Fruit fly (Drosophila melanogaster) whole organism, prepupa: ENCODE results near the gene Tango10.

Experiments used
- Blimp-1 ChIP-seq: fragments of 200-800 bp; sonication (Bioruptor generic); optimal IDR thresholded peaks from 3 replicates; lab custom pipeline; 2017; ENCODE audit warnings: missing biosample characterization, missing genetic modification characterization, mild to moderate bottlenecking, moderate library complexity, missing genetic modification reagents
- CG10631 ChIP-seq: fragments of 200-800 bp; sonication (Bioruptor generic); optimal IDR thresholded peaks from 2 replicates; lab custom pipeline; 2016; ENCODE audit warnings: missing biosample characterization, missing genetic modification characterization
- CG11762 ChIP-seq: fragments of 200-800 bp; sonication (Bioruptor generic); optimal IDR thresholded peaks from 3 replicates; lab custom pipeline; 2016; ENCODE audit warnings: missing biosample characterization, missing genetic modification characterization; ENCODE audit not compliant: insufficient read depth
- CG11902 ChIP-seq: fragments of 200-800 bp; sonication (Bioruptor generic); optimal IDR thresholded peaks from 3 replicates; lab custom pipeline; 2016; ENCODE audit warnings: missing biosample characterization, missing genetic modification characterization
- CG15336 ChIP-seq: fragments of 200-800 bp; sonication (Bioruptor generic); IDR thresholded peaks from 2 replicates; pipeline ENCODE4 v1.3.6; 2022; ENCODE audit warnings: missing biosample characterization, missing genetic modification characterization
- CG1621 ChIP-seq: fragments of 200-800 bp; sonication (Bioruptor generic); optimal IDR thresholded peaks from 3 replicates; lab custom pipeline; 2018; ENCODE audit warnings: missing biosample characterization, mild to moderate bottlenecking, missing genetic modification characterization
- CG3032 ChIP-seq: fragments of 200-800 bp; optimal IDR thresholded peaks from 2 replicates; lab custom pipeline; 2019; ENCODE audit warnings: missing biosample characterization, mild to moderate bottlenecking, missing genetic modification characterization, moderate library complexity
- CG31627 ChIP-seq: fragments of 200-800 bp; sonication (Bioruptor generic); optimal IDR thresholded peaks from 3 replicates; lab custom pipeline; 2016; ENCODE audit warnings: missing biosample characterization, missing genetic modification characterization
- CG3919 ChIP-seq: fragments of 200-800 bp; sonication (Bioruptor generic); optimal IDR thresholded peaks from 3 replicates; lab custom pipeline; 2016; ENCODE audit warnings: missing biosample characterization, missing genetic modification characterization
- CG4318 ChIP-seq: fragments of 200-800 bp; sonication (Bioruptor generic); optimal IDR thresholded peaks from 3 replicates; lab custom pipeline; 2017; ENCODE audit warnings: missing biosample characterization, mild to moderate bottlenecking, missing genetic modification characterization
- CG6276 ChIP-seq: fragments of 200-800 bp; sonication (Bioruptor generic); optimal IDR thresholded peaks from 2 replicates; lab custom pipeline; 2017; ENCODE audit warnings: missing biosample characterization, mild to moderate bottlenecking, missing genetic modification characterization
- CG6808 ChIP-seq: fragments of 200-800 bp; sonication (Bioruptor generic); optimal IDR thresholded peaks from 3 replicates; lab custom pipeline; 2017; ENCODE audit warnings: missing biosample characterization, missing genetic modification characterization, mild to moderate bottlenecking, moderate library complexity, missing genetic modification reagents
- CG7368 ChIP-seq: fragments of 200-800 bp; sonication (Bioruptor generic); optimal IDR thresholded peaks from 3 replicates; lab custom pipeline; 2016; ENCODE audit warnings: missing biosample characterization, missing genetic modification characterization
- CG8119 ChIP-seq: fragments of 200-800 bp; sonication (Bioruptor generic); IDR thresholded peaks from 3 replicates; pipeline ENCODE4 v1.3.6; 2022; ENCODE audit warnings: missing biosample characterization, missing genetic modification characterization
- CG8319 ChIP-seq: fragments of 200-800 bp; sonication (Bioruptor generic); optimal IDR thresholded peaks from 3 replicates; lab custom pipeline; 2016; ENCODE audit warnings: missing biosample characterization, missing genetic modification characterization
- CG8632 ChIP-seq: fragments of 200-800 bp; sonication (Bioruptor generic); optimal IDR thresholded peaks from 3 replicates; lab custom pipeline; 2016; ENCODE audit warnings: missing biosample characterization, missing genetic modification characterization
- CG9139 ChIP-seq: fragments of 200-800 bp; sonication (Bioruptor generic); optimal IDR thresholded peaks from 3 replicates; lab custom pipeline; 2017; ENCODE audit warnings: missing biosample characterization, mild to moderate bottlenecking, missing genetic modification characterization
- Eip75B ChIP-seq: fragments of 200-800 bp; sonication (Bioruptor generic); optimal IDR thresholded peaks from 3 replicates; lab custom pipeline; 2016; ENCODE audit warnings: missing biosample characterization, missing genetic modification characterization
- Eip78C ChIP-seq: fragments of 200-800 bp; sonication (Bioruptor generic); peaks from one replicate; lab custom pipeline; 2016; ENCODE audit warnings: missing biosample characterization, missing genetic modification characterization
- Eip93F ChIP-seq: fragments of 200-800 bp; sonication (Bioruptor generic); optimal IDR thresholded peaks from 2 replicates; lab custom pipeline; 2016; ENCODE audit warnings: missing biosample characterization, mild to moderate bottlenecking, missing genetic modification characterization
- Ets21C ChIP-seq: fragments of 200-800 bp; sonication (Bioruptor generic); optimal IDR thresholded peaks from 3 replicates; lab custom pipeline; 2016; ENCODE audit warnings: missing biosample characterization, missing genetic modification characterization
- Ets96B ChIP-seq: fragments of 200-800 bp; optimal IDR thresholded peaks from 2 replicates; lab custom pipeline; 2019; ENCODE audit warnings: missing biosample characterization, mild to moderate bottlenecking, missing genetic modification characterization, moderate library complexity
- Hr39 ChIP-seq: fragments of 200-800 bp; sonication (Bioruptor generic); optimal IDR thresholded peaks from 2 replicates; lab custom pipeline; 2016; ENCODE audit warnings: missing biosample characterization, missing genetic modification characterization
- Hr4 ChIP-seq: fragments of 200-800 bp; sonication (Bioruptor generic); optimal IDR thresholded peaks from 3 replicates; lab custom pipeline; 2016; ENCODE audit warnings: missing biosample characterization, missing genetic modification characterization
- Met ChIP-seq: fragments of 200-800 bp; sonication (Bioruptor generic); optimal IDR thresholded peaks from 3 replicates; lab custom pipeline; 2016; ENCODE audit warnings: missing biosample characterization, missing genetic modification characterization
- OdsH ChIP-seq: fragments of 200-800 bp; sonication (Bioruptor generic); optimal IDR thresholded peaks from 3 replicates; lab custom pipeline; 2016; ENCODE audit warnings: missing biosample characterization, missing genetic modification characterization
- Smox ChIP-seq: fragments of 200-800 bp; sonication (Bioruptor generic); optimal IDR thresholded peaks from 3 replicates; lab custom pipeline; 2016; ENCODE audit warnings: missing biosample characterization, missing genetic modification characterization
- Sox102F ChIP-seq: fragments of 200-800 bp; sonication (Bioruptor generic); optimal IDR thresholded peaks from 2 replicates; lab custom pipeline; 2016; ENCODE audit warnings: missing biosample characterization, mild to moderate bottlenecking, missing genetic modification characterization
- Sox14 ChIP-seq: fragments of 200-800 bp; sonication (Bioruptor generic); optimal IDR thresholded peaks from 3 replicates; lab custom pipeline; 2016; ENCODE audit warnings: missing biosample characterization, missing genetic modification characterization
- Sox15 ChIP-seq: fragments of 200-800 bp; sonication (Bioruptor generic); optimal IDR thresholded peaks from 3 replicates; lab custom pipeline; 2016; ENCODE audit warnings: missing biosample characterization, missing genetic modification characterization
- achi ChIP-seq: fragments of 200-800 bp; sonication (Bioruptor generic); optimal IDR thresholded peaks from 3 replicates; lab custom pipeline; 2016; ENCODE audit warnings: missing biosample characterization, missing genetic modification characterization
- cyc ChIP-seq: fragments of 200-800 bp; sonication (Bioruptor generic); optimal IDR thresholded peaks from 3 replicates; lab custom pipeline; 2016; ENCODE audit warnings: missing biosample characterization, missing genetic modification characterization
- dac ChIP-seq: fragments of 200-800 bp; sonication (Bioruptor generic); optimal IDR thresholded peaks from 2 replicates; lab custom pipeline; 2017; ENCODE audit warnings: missing biosample characterization, mild to moderate bottlenecking, missing genetic modification characterization
- dsx ChIP-seq: fragments of 200-800 bp; optimal IDR thresholded peaks from 3 replicates; lab custom pipeline; 2019; ENCODE audit warnings: missing biosample characterization, mild to moderate bottlenecking, missing genetic modification characterization, moderate library complexity; ENCODE audit not compliant: poor library complexity, severe bottlenecking
- esn ChIP-seq: fragments of 200-800 bp; sonication (Bioruptor generic); optimal IDR thresholded peaks from 2 replicates; lab custom pipeline; 2016; ENCODE audit warnings: missing biosample characterization, mild to moderate bottlenecking, missing genetic modification characterization, moderate library complexity
- fd59A ChIP-seq: fragments of 200-800 bp; sonication (Bioruptor generic); optimal IDR thresholded peaks from 2 replicates; lab custom pipeline; 2017; ENCODE audit warnings: missing biosample characterization, mild to moderate bottlenecking, missing genetic modification characterization, missing genetic modification reagents
- fd85E ChIP-seq: fragments of 200-800 bp; sonication (Bioruptor generic); optimal IDR thresholded peaks from 3 replicates; lab custom pipeline; 2016; ENCODE audit warnings: missing biosample characterization, missing genetic modification characterization
- fkh ChIP-seq: fragments of 200-800 bp; sonication (Bioruptor generic); optimal IDR thresholded peaks from 3 replicates; lab custom pipeline; 2017; ENCODE audit warnings: missing biosample characterization, mild to moderate bottlenecking, missing genetic modification characterization, moderate library complexity
- lz ChIP-seq: fragments of 200-800 bp; sonication (Bioruptor generic); optimal IDR thresholded peaks from 3 replicates; lab custom pipeline; 2016; ENCODE audit warnings: missing biosample characterization, missing genetic modification characterization
- net ChIP-seq: fragments of 200-800 bp; sonication (Bioruptor generic); optimal IDR thresholded peaks from 3 replicates; lab custom pipeline; 2016; ENCODE audit warnings: missing biosample characterization, missing genetic modification characterization
- pdm3 ChIP-seq: fragments of 200-800 bp; sonication (Bioruptor generic); optimal IDR thresholded peaks from 3 replicates; lab custom pipeline; 2016; ENCODE audit warnings: missing biosample characterization, missing genetic modification characterization
- salr ChIP-seq, 2 experiments: fragments of 200-800 bp; sonication (Bioruptor generic); optimal IDR thresholded peaks; 3 replicates each; lab custom pipeline; 2016 to 2018; ENCODE audit warnings: missing biosample characterization in 2 of 2, missing genetic modification characterization in 2 of 2, mild to moderate bottlenecking in 1 of 2
- ss ChIP-seq, 2 experiments: fragments of 200-800 bp; sonication (Bioruptor generic); optimal IDR thresholded peaks; 2 replicates in 1 of 2; 3 replicates in 1 of 2; lab custom pipeline; 2017 to 2018; ENCODE audit warnings: mild to moderate bottlenecking in 2 of 2, missing biosample characterization in 2 of 2, missing genetic modification characterization in 2 of 2, moderate library complexity in 1 of 2
- svp ChIP-seq: fragments of 200-800 bp; sonication (Bioruptor generic); peaks from one replicate; lab custom pipeline; 2016; ENCODE audit warnings: missing biosample characterization, missing genetic modification characterization
- vri ChIP-seq: fragments of 200-800 bp; sonication (Bioruptor generic); optimal IDR thresholded peaks from 3 replicates; lab custom pipeline; 2016; ENCODE audit warnings: missing biosample characterization, mild to moderate bottlenecking, missing genetic modification characterization

Gene Tango10

DNA sequence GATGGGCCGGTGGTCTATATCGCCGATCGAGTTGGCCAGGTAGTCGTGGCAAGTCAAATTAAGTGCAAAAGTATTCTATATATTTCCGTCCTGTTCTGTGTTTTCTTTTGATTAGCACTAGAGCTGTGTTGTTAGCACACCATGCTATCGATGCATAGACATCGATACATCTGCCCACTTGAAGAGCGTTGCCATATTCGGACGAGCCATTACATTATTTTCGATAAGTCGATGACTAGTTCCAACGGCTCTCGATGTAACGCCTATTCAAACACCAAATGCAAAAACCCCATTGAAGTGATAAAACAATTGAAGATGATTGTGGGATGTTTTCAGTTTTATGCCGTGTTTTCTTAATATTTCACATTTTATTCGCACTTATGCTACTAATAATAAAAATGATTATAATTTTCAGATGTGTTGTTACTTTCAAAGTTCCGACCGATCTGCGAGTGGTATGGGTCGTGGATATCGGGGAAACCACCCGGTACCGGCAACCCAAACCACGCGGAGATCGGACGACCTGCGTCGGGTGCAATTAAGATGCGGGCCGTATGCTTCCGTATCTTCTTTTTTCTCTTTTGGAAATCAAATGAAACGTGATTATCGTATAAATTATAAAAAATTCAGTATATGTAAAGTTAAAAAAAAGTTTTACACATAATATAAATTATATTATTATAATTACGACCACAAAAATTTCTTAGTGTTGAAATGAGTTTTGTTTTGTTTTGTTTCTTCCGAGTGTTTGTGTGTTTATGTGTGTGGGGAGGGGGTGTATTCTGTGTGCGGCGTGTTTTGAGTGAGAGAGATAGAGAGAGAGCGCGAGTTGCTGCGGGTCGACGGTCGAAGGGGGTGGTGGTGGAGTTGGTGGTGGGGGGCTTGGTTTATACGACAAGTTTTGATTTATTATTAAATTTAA, 10.0 kb upstream of the Tango10 start, which contains the start of gene FucT6 (continued):
- peak; percentile 17 for TF ChIP-seq CG3919 (GFP tag; lab: Kevin White, UChicago)
- no peak for TF ChIP-seq fd85E (GFP tag; lab: Kevin White, UChicago)
- peak; percentile 21 for TF ChIP-seq Sox102F
- TF ChIP-seq esn, result peak; percentile 6
- TF ChIP-seq Sox14 (GFP tag; lab: Kevin White, UChicago), result no peak
- TF ChIP-seq salr (GFP tag; optimal IDR thresholded peaks at IDR 0.05; lab: Kevin White, UChicago), result no peak
- no peak for TF ChIP-seq Met (GFP tag; lab: Kevin White, UChicago)
- peak; percentile 66 for TF ChIP-seq CG6276 (GFP tag; lab: Kevin White, UChicago)
- peak; percentile 72 for TF ChIP-seq CG15336 (GFP tag; lab: Robert Waterston, UW)
- no peak for TF ChIP-seq OdsH (GFP tag; lab: Kevin White, UChicago)

DNA sequence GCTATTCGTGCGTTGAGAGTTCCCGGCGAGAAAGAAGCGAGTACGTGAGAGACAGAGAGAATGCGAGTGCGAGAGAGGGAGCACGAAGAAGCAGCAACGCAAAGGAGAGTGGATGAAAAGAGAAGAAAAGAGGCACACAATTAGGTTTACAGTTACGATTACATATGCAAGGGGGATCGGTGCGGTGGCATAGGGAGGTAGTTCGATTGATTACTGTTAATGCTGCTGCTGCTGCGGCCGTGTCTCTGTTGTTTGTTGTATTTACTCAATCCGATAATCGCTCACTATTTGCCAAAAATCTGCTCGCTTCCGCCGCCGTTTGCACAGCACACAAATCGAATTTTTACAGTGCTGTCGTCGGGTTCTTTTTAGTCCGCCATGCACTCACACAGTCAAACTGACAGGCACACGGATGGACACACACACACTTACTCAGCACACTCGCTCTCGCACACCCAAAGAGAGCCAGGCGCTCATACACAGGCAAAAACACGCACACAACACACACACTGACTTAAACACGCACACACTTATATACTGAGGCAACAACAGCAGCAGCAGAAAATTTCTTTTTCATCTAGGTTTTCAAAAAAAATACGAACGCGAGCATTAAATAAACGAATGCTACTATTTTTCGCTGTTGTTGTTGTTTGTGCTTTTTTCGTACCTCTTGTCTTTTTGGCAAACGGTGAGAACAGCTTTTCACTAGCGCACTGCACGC, 6.1 kb upstream of the Tango10 start:
- TF ChIP-seq ss (GFP tag; optimal IDR thresholded peaks at IDR 0.05; lab: Kevin White, UChicago), result peak; percentile 66 to 87
- TF ChIP-seq dac (GFP tag; lab: Kevin White, UChicago), result no peak
- peak; percentile 6 for TF ChIP-seq CG1621 (tag; lab: Kevin White, UChicago)
- TF ChIP-seq fkh (GFP tag; lab: Kevin White, UChicago), result peak; percentile 70
- TF ChIP-seq CG6808, result peak; percentile 65
- TF ChIP-seq esn, result no peak
- no peak for TF ChIP-seq pdm3 (GFP tag; lab: Kevin White, UChicago)
- peak; percentile 24 for TF ChIP-seq fd59A (GFP tag; lab: Kevin White, UChicago)
- no peak for TF ChIP-seq CG11762 (GFP tag; lab: Kevin White, UChicago)
- TF ChIP-seq CG3032 (tag; lab: Kevin White, UChicago), result no peak
- TF ChIP-seq Blimp-1 (GFP tag; lab: Kevin White, UChicago), result no peak
- peak; percentile 68 for TF ChIP-seq vri
- TF ChIP-seq dsx (GFP tag; lab: Kevin White, UChicago), result peak; percentile 51
- TF ChIP-seq CG8632 (GFP tag; lab: Kevin White, UChicago), result peak; percentile 41
- TF ChIP-seq svp (GFP tag; lab: Kevin White, UChicago), result no peak
- TF ChIP-seq Hr4 (GFP tag; lab: Kevin White, UChicago), result no peak
- no peak for TF ChIP-seq net (GFP tag; lab: Kevin White, UChicago)
- TF ChIP-seq Eip78C (GFP tag; lab: Kevin White, UChicago), result peak; percentile 70
- TF ChIP-seq Eip93F (GFP tag; lab: Kevin White, UChicago), result no peak
- peak; percentile 40 for TF ChIP-seq achi (GFP tag; lab: Kevin White, UChicago)
- no peak for TF ChIP-seq cyc (GFP tag; lab: Kevin White, UChicago)
- TF ChIP-seq lz (GFP tag; lab: Kevin White, UChicago), result no peak
- peak; percentile 5 for TF ChIP-seq Met (GFP tag; lab: Kevin White, UChicago)
- TF ChIP-seq Ets21C (GFP tag; lab: Kevin White, UChicago), result no peak
- TF ChIP-seq Eip75B, result peak; percentile 22
- TF ChIP-seq CG4318 (GFP tag; lab: Kevin White, UChicago), result no peak
- TF ChIP-seq CG11902, result no peak
- no peak for TF ChIP-seq Hr39 (GFP tag; lab: Kevin White, UChicago)
- TF ChIP-seq Smox (GFP tag; lab: Kevin White, UChicago), result peak; percentile 32
- peak; percentile 5 for TF ChIP-seq fd85E (GFP tag; lab: Kevin White, UChicago)
- TF ChIP-seq salr (GFP tag; optimal IDR thresholded peaks at IDR 0.05; lab: Kevin White, UChicago), result no peak
- TF ChIP-seq CG7368 (GFP tag; lab: Kevin White, UChicago), result no peak
- TF ChIP-seq CG9139 (GFP tag; lab: Kevin White, UChicago), result peak; percentile 45
- TF ChIP-seq Sox15 (GFP tag; lab: Kevin White, UChicago), result no peak
- peak; percentile 57; the same call in 2 of the 3 replicates for TF ChIP-seq CG8119
- peak; percentile 6 for TF ChIP-seq Ets96B
- no peak for TF ChIP-seq Sox102F
- no peak for TF ChIP-seq CG31627 (GFP tag; lab: Kevin White, UChicago)
- peak; percentile 57 for TF ChIP-seq CG6276 (GFP tag; lab: Kevin White, UChicago)
- TF ChIP-seq OdsH (GFP tag; lab: Kevin White, UChicago), result no peak
- peak; percentile 60 for TF ChIP-seq CG15336 (GFP tag; lab: Robert Waterston, UW)
- TF ChIP-seq CG10631 (GFP tag; lab: Kevin White, UChicago), result no peak
- TF ChIP-seq CG8319, result no peak
